Fruit fly (Drosophila melanogaster) whole organism, embryonic: ENCODE measurements around the gene CG18810.

Source experiments
- Atf6 ChIP-seq: fragments of 200-800 bp; sonication (Bioruptor generic); IDR thresholded peaks from 2 replicates; pipeline ENCODE4 v1.3.6; 2022; ENCODE audit warnings: missing biosample characterization, missing genetic modification characterization
- CG10274 ChIP-seq: fragments of 200-800 bp; sonication (Bioruptor generic); optimal IDR thresholded peaks from 3 replicates; lab custom pipeline; 2017; ENCODE audit warnings: missing biosample characterization, mild to moderate bottlenecking, missing genetic modification characterization
- CG10321 ChIP-seq: fragments of 200-800 bp; sonication (Bioruptor generic); IDR thresholded peaks from 2 replicates; pipeline ENCODE4 v1.3.6; 2022; ENCODE audit warnings: missing biosample characterization, missing genetic modification characterization
- CG11560 ChIP-seq: fragments of 200-800 bp; sonication (Bioruptor generic); IDR thresholded peaks from 3 replicates; pipeline ENCODE4 v1.3.6; 2022; ENCODE audit warnings: missing biosample characterization, missing genetic modification characterization
- CG11723 ChIP-seq: fragments of 200-800 bp; sonication (Bioruptor generic); optimal IDR thresholded peaks from 2 replicates; lab custom pipeline; 2017; ENCODE audit warnings: missing biosample characterization, mild to moderate bottlenecking, missing genetic modification characterization
- CG15011 ChIP-seq: fragments of 200-800 bp; sonication (Bioruptor generic); optimal IDR thresholded peaks from 3 replicates; lab custom pipeline; 2018; ENCODE audit warnings: missing biosample characterization, mild to moderate bottlenecking, missing genetic modification characterization
- CG15696 ChIP-seq: fragments of 200-800 bp; sonication (Bioruptor generic); optimal IDR thresholded peaks from 2 replicates; lab custom pipeline; 2019; ENCODE audit warnings: missing biosample characterization, mild to moderate bottlenecking, missing genetic modification characterization, moderate library complexity
- CG16779 ChIP-seq: fragments of 200-800 bp; sonication (Bioruptor generic); IDR thresholded peaks from 2 replicates; pipeline ENCODE4 v1.3.6; 2022; ENCODE audit warnings: missing biosample characterization, missing genetic modification characterization
- CG16813 ChIP-seq: fragments of 200-800 bp; sonication (Bioruptor generic); IDR thresholded peaks from 3 replicates; pipeline ENCODE4 v1.3.6; 2022; ENCODE audit warnings: missing biosample characterization, missing genetic modification characterization; ENCODE audit not compliant: partially characterized antibody
- CG17186 ChIP-seq: fragments of 200-800 bp; sonication (Bioruptor generic); optimal IDR thresholded peaks from 3 replicates; lab custom pipeline; 2017; ENCODE audit warnings: missing biosample characterization, missing genetic modification reagents, missing genetic modification characterization
- CG17829 ChIP-seq: fragments of 200-800 bp; optimal IDR thresholded peaks from 2 replicates; lab custom pipeline; 2019; ENCODE audit warnings: missing biosample characterization, mild to moderate bottlenecking, missing genetic modification characterization, moderate library complexity
- CG17912 ChIP-seq: fragments of 200-800 bp; sonication (Bioruptor generic); optimal IDR thresholded peaks from 2 replicates; lab custom pipeline; 2018; ENCODE audit warnings: missing biosample characterization, mild to moderate bottlenecking, missing genetic modification characterization
- CG18476 ChIP-seq: fragments of 200-800 bp; sonication (Bioruptor generic); optimal IDR thresholded peaks from 2 replicates; lab custom pipeline; 2016; ENCODE audit warnings: missing biosample characterization, mild to moderate bottlenecking, missing genetic modification characterization
- CG2199 ChIP-seq: fragments of 200-800 bp; sonication (Bioruptor generic); IDR thresholded peaks from 3 replicates; pipeline ENCODE4 v1.3.6; 2022; ENCODE audit warnings: missing biosample characterization, missing genetic modification characterization
- CG31388 ChIP-seq: fragments of 200-800 bp; sonication (Bioruptor generic); optimal IDR thresholded peaks from 2 replicates; lab custom pipeline; 2016; ENCODE audit warnings: missing biosample characterization, missing genetic modification characterization
- CG32767 ChIP-seq: fragments of 200-800 bp; sonication (Bioruptor generic); IDR thresholded peaks from 2 replicates; pipeline ENCODE4 v1.3.6; 2022; ENCODE audit warnings: missing biosample characterization, missing genetic modification characterization
- CG4328 ChIP-seq: fragments of 200-800 bp; sonication (Bioruptor generic); optimal IDR thresholded peaks from 3 replicates; lab custom pipeline; 2017; ENCODE audit warnings: missing biosample characterization, missing genetic modification reagents, missing genetic modification characterization
- CG4424 ChIP-seq: fragments of 200-800 bp; sonication (Bioruptor generic); optimal IDR thresholded peaks from 3 replicates; lab custom pipeline; 2016; ENCODE audit warnings: missing biosample characterization, missing genetic modification characterization
- CG6791 ChIP-seq: fragments of 200-800 bp; sonication (Bioruptor generic); IDR thresholded peaks from 3 replicates; pipeline ENCODE4 v1.3.6; 2022; ENCODE audit warnings: missing biosample characterization, missing genetic modification characterization; ENCODE audit not compliant: partially characterized antibody
- CG8388 ChIP-seq: fragments of 200-800 bp; sonication (Bioruptor generic); optimal IDR thresholded peaks from 2 replicates; lab custom pipeline; 2019; ENCODE audit warnings: missing biosample characterization, mild to moderate bottlenecking, missing genetic modification characterization, moderate library complexity
- CG8478 ChIP-seq: fragments of >200 bp; optimal IDR thresholded peaks from 2 replicates; lab custom pipeline; 2018
- CG9215 ChIP-seq: fragments of 200-800 bp; sonication (Bioruptor generic); IDR thresholded peaks from 2 replicates; pipeline ENCODE4 v1.3.6; 2022; ENCODE audit warnings: missing biosample characterization, missing genetic modification characterization
- CTCF ChIP-seq: fragments of 200-800 bp; sonication (Bioruptor generic); optimal IDR thresholded peaks from 2 replicates; lab custom pipeline; 2017; ENCODE audit warnings: missing biosample characterization, mild to moderate bottlenecking, missing genetic modification characterization, moderate library complexity
- CrebB ChIP-seq: fragments of 200-800 bp; sonication (Bioruptor generic); optimal IDR thresholded peaks from 3 replicates; lab custom pipeline; 2018; ENCODE audit warnings: missing biosample characterization, mild to moderate bottlenecking, missing genetic modification characterization
- Dfd ChIP-seq, 2 experiments: fragments of >200 bp; optimal IDR thresholded peaks; 2 replicates each; lab custom pipeline; 2017; ENCODE audit warnings: missing biosample characterization in 2 of 2, missing genetic modification characterization in 2 of 2
- Doc2 ChIP-seq: fragments of 200-800 bp; sonication (Bioruptor generic); IDR thresholded peaks from 2 replicates; pipeline ENCODE4 v1.3.6; 2022; ENCODE audit warnings: missing biosample characterization, missing genetic modification characterization
- Gsc ChIP-seq: fragments of 200-800 bp; sonication (Bioruptor generic); IDR thresholded peaks from 2 replicates; pipeline ENCODE4 v1.3.6; 2022; ENCODE audit warnings: missing biosample characterization, missing genetic modification characterization
- H15 ChIP-seq: fragments of 200-800 bp; sonication (Bioruptor generic); IDR thresholded peaks from 3 replicates; pipeline ENCODE4 v1.3.6; 2022; ENCODE audit warnings: missing biosample characterization, missing genetic modification characterization
- Hmx ChIP-seq: fragments of 200-800 bp; sonication (Bioruptor generic); optimal IDR thresholded peaks from 2 replicates; lab custom pipeline; 2016; ENCODE audit warnings: missing biosample characterization, missing genetic modification characterization
- Hr3 ChIP-seq: fragments of 200-800 bp; sonication (Bioruptor generic); optimal IDR thresholded peaks from 3 replicates; lab custom pipeline; 2016; ENCODE audit warnings: missing biosample characterization, missing genetic modification characterization
- Sox102F ChIP-seq: fragments of 200-800 bp; sonication (Bioruptor generic); optimal IDR thresholded peaks from 2 replicates; lab custom pipeline; 2018; ENCODE audit warnings: missing biosample characterization, mild to moderate bottlenecking, missing genetic modification characterization, moderate library complexity
- Sry-δ ChIP-seq: fragments of 200-800 bp; sonication (Bioruptor generic); optimal IDR thresholded peaks from 2 replicates; lab custom pipeline; 2016; ENCODE audit warnings: missing biosample characterization, missing genetic modification characterization
- TFAM ChIP-seq: fragments of 200-800 bp; sonication (Bioruptor generic); optimal IDR thresholded peaks from 2 replicates; lab custom pipeline; 2017; ENCODE audit warnings: missing biosample characterization, missing genetic modification characterization, inconsistent platforms
- Xbp1 ChIP-seq: fragments of 200-800 bp; sonication (Bioruptor generic); optimal IDR thresholded peaks from 3 replicates; lab custom pipeline; 2016; ENCODE audit warnings: missing biosample characterization, mild to moderate bottlenecking, missing genetic modification characterization
- ab ChIP-seq: fragments of 200-800 bp; sonication (Bioruptor generic); optimal IDR thresholded peaks from 2 replicates; lab custom pipeline; 2016; ENCODE audit warnings: missing biosample characterization, missing genetic modification characterization
- cas ChIP-seq: fragments of 200-800 bp; sonication (Bioruptor generic); IDR thresholded peaks from 2 replicates; pipeline ENCODE4 v1.3.6; 2022; ENCODE audit warnings: missing biosample characterization, missing genetic modification characterization
- chinmo ChIP-seq: fragments of 200-800 bp; sonication (Bioruptor generic); IDR thresholded peaks from 4 replicates; pipeline ENCODE4 v1.3.6; 2022; ENCODE audit warnings: missing biosample characterization, missing genetic modification characterization; ENCODE audit not compliant: partially characterized antibody
- dmrt99B ChIP-seq: fragments of 200-800 bp; sonication (Bioruptor generic); optimal IDR thresholded peaks from 2 replicates; lab custom pipeline; 2018; ENCODE audit warnings: missing biosample characterization, mild to moderate bottlenecking, missing genetic modification characterization, moderate library complexity
- ems ChIP-seq: fragments of 200-800 bp; sonication (Bioruptor generic); optimal IDR thresholded peaks from 3 replicates; lab custom pipeline; 2016; ENCODE audit warnings: missing biosample characterization, missing genetic modification characterization
- esg ChIP-seq: fragments of 200-800 bp; sonication (Bioruptor generic); conservative IDR thresholded peaks from 2 replicates; pipeline ENCODE4 v1.3.6; 2022; ENCODE audit warnings: missing biosample characterization, missing genetic modification characterization
- gfzf ChIP-seq: fragments of 200-800 bp; sonication (Bioruptor generic); optimal IDR thresholded peaks from 2 replicates; lab custom pipeline; 2016; ENCODE audit warnings: missing biosample characterization, mild to moderate bottlenecking, missing genetic modification characterization, moderate library complexity
- onecut ChIP-seq: fragments of 200-800 bp; sonication (Bioruptor generic); IDR thresholded peaks from 2 replicates; pipeline ENCODE4 v1.3.6; 2022; ENCODE audit warnings: missing biosample characterization, missing genetic modification characterization
- phol ChIP-seq: fragments of 200-800 bp; sonication (Bioruptor generic); optimal IDR thresholded peaks from 3 replicates; lab custom pipeline; 2018; ENCODE audit warnings: missing biosample characterization, mild to moderate bottlenecking, missing genetic modification characterization, moderate library complexity
- prd ChIP-seq, 3 experiments: fragments of >200 bp in 2 of 3; fragments of 200-800 bp in 1 of 3; sonication (Bioruptor generic) in 1 of 3; optimal IDR thresholded peaks in 2 of 3; IDR thresholded peaks in 1 of 3; 2 replicates in 2 of 3; 3 replicates in 1 of 3; pipeline versions ENCODE4 v1.3.6 to Lab custom; 2017 to 2022; ENCODE audit warnings: missing biosample characterization in 1 of 3, missing genetic modification characterization in 1 of 3
- pum ChIP-seq: fragments of 200-800 bp; sonication (Bioruptor generic); optimal IDR thresholded peaks from 2 replicates; lab custom pipeline; 2016; ENCODE audit warnings: missing biosample characterization, missing genetic modification characterization
- sd ChIP-seq: fragments of 200-800 bp; sonication (Bioruptor generic); optimal IDR thresholded peaks from 3 replicates; lab custom pipeline; 2018; ENCODE audit warnings: missing biosample characterization, mild to moderate bottlenecking, missing genetic modification characterization, moderate library complexity
- tll ChIP-seq, 2 experiments: fragments of 200-800 bp in 1 of 2; fragments of >200 bp in 1 of 2; sonication (Bioruptor generic) in 1 of 2; optimal IDR thresholded peaks; 2 replicates each; lab custom pipeline; 2017 to 2019; ENCODE audit warnings: missing biosample characterization in 2 of 2, missing genetic modification characterization in 2 of 2, mild to moderate bottlenecking in 1 of 2, moderate library complexity in 1 of 2
- unc-4 ChIP-seq: fragments of 200-800 bp; sonication (Bioruptor generic); IDR thresholded peaks from 2 replicates; pipeline ENCODE4 v1.3.6; 2022; ENCODE audit warnings: missing biosample characterization, missing genetic modification characterization; ENCODE audit not compliant: partially characterized antibody
- wek ChIP-seq: fragments of 200-800 bp; sonication (Bioruptor generic); optimal IDR thresholded peaks from 3 replicates; lab custom pipeline; 2018; ENCODE audit warnings: missing biosample characterization, mild to moderate bottlenecking, missing genetic modification characterization, moderate library complexity
- zen2 ChIP-seq: fragments of 200-800 bp; sonication (Bioruptor generic); IDR thresholded peaks from 3 replicates; pipeline ENCODE4 v1.3.6; 2022; ENCODE audit warnings: missing biosample characterization, missing genetic modification characterization; ENCODE audit not compliant: partially characterized antibody

The CG18810 gene

dm6 chr2L:20645394-20645869 is 3.3 kb upstream of the CG18810 start, which contains the start of the genes phr6-4 and CG2608 (continued):
- no peak for TF ChIP-seq tll (GFP tag; optimal IDR thresholded peaks at IDR 0.05; lab: Kevin White, UChicago)
- peak; percentile 82 for TF ChIP-seq esg (GFP tag; lab: Robert Waterston, UW)
- TF ChIP-seq CG10274 (GFP tag; lab: Kevin White, UChicago): peak; percentile 72
- peak; percentile 77 for TF ChIP-seq wek (GFP tag; lab: Kevin White, UChicago)
- TF ChIP-seq CrebB (tag; lab: Kevin White, UChicago): peak; percentile 86
- TF ChIP-seq zen2: no peak
- TF ChIP-seq CG17186 (GFP tag; lab: Kevin White, UChicago): peak; percentile 44
- peak; percentile 94 for TF ChIP-seq CG17829 (tag; lab: Kevin White, UChicago)
- peak; percentile 51 for TF ChIP-seq CTCF
- TF ChIP-seq CG2199 (GFP tag; lab: Robert Waterston, UW): peak; percentile 74; the same call in 2 of the 3 replicates
- peak; percentile 64; the same call in 1 of the 2 replicates for TF ChIP-seq Doc2 (GFP tag; lab: Robert Waterston, UW)
- peak; percentile 56; the same call in 1 of the 2 replicates for TF ChIP-seq CG10321 (GFP tag; lab: Robert Waterston, UW)
- no peak for TF ChIP-seq Dfd (GFP tag; optimal IDR thresholded peaks at IDR 0.05; lab: Kevin White, UChicago)
- TF ChIP-seq unc-4 (GFP tag; lab: Robert Waterston, UW): no peak
- peak; percentile 89 for TF ChIP-seq CG15011 (GFP tag; lab: Kevin White, UChicago)
- TF ChIP-seq CG17912 (GFP tag; lab: Kevin White, UChicago): no peak
- TF ChIP-seq CG4328: peak; percentile 78
- TF ChIP-seq Hmx (GFP tag; lab: Kevin White, UChicago): peak; percentile 84
- no peak for TF ChIP-seq Gsc (GFP tag; lab: Robert Waterston, UW)
- TF ChIP-seq CG4424 (GFP tag; lab: Kevin White, UChicago): peak; percentile 94
- peak; percentile 69 for TF ChIP-seq CG31388 (GFP tag; lab: Kevin White, UChicago)
- TF ChIP-seq sd (tag; lab: Kevin White, UChicago): no peak
- TF ChIP-seq CG16779: no peak
- TF ChIP-seq onecut (GFP tag; lab: Robert Waterston, UW): peak; percentile 81
- TF ChIP-seq CG32767 (GFP tag; lab: Robert Waterston, UW): peak; percentile 87
- TF ChIP-seq H15: peak; percentile 67; the same call in 2 of the 3 replicates
- peak; percentile 87 for TF ChIP-seq ems (GFP tag; lab: Kevin White, UChicago)
- TF ChIP-seq TFAM: peak; percentile 45
- TF ChIP-seq CG6791: no peak
- peak; percentile 67 for TF ChIP-seq gfzf (GFP tag; lab: Kevin White, UChicago)
- TF ChIP-seq dmrt99B: peak; percentile 93
- TF ChIP-seq chinmo: no peak
- peak; percentile 87 for TF ChIP-seq CG15696 (tag; lab: Kevin White, UChicago)
- TF ChIP-seq CG16813 (GFP tag; lab: Robert Waterston, UW): no peak
- TF ChIP-seq pum (GFP tag; lab: Kevin White, UChicago): peak; percentile 81
- peak; percentile 86 for TF ChIP-seq CG11723
- TF ChIP-seq Hr3 (GFP tag; lab: Kevin White, UChicago): peak; percentile 92
- peak; percentile 95 for TF ChIP-seq phol (tag; lab: Kevin White, UChicago)
- peak; percentile 72 for TF ChIP-seq cas (GFP tag; lab: Robert Waterston, UW)
- TF ChIP-seq CG8478: no peak
- peak; percentile 36 for TF ChIP-seq Sry-δ (GFP tag; lab: Kevin White, UChicago)
- TF ChIP-seq CG11560 (tag; lab: Robert Waterston, UW): peak; percentile 69; the same call in 2 of the 3 replicates
- peak; percentile 57 for TF ChIP-seq ab
- TF ChIP-seq CG9215: peak; percentile 86
- TF ChIP-seq Atf6 (GFP tag; lab: Robert Waterston, UW): peak; percentile 91
- peak; percentile 92 for TF ChIP-seq CG8388 (GFP tag; lab: Kevin White, UChicago)
- peak; percentile 92 for TF ChIP-seq Sox102F
- peak; percentile 92 for TF ChIP-seq CG18476 (GFP tag; lab: Kevin White, UChicago)
- TF ChIP-seq prd (optimal IDR thresholded peaks at IDR 0.05; lab: Kevin White, UChicago): no peak
- TF ChIP-seq prd (GFP tag; IDR thresholded peaks at IDR 0.05; lab: Robert Waterston, UW): peak; percentile 90
- TF ChIP-seq Xbp1: peak; percentile 96
